Worm (Caenorhabditis elegans): ENCODE results near the gene qars-1.

- no peak for TF ChIP-seq tab-1 (GFP tag; IDR thresholded peaks at IDR 0.05)
- TF ChIP-seq ref-1 (GFP tag; conservative IDR thresholded peaks at IDR 0.05) = no peak
- TF ChIP-seq klf-2 (GFP tag; conservative IDR thresholded peaks at IDR 0.05) = no peak
- TF ChIP-seq T22C8.4 (GFP tag; IDR thresholded peaks at IDR 0.05) = no peak
- no peak for TF ChIP-seq flt-1 (GFP tag; IDR thresholded peaks at IDR 0.05)
- no peak for TF ChIP-seq cog-1 (tag; optimal IDR thresholded peaks at IDR 0.05)
- no peak for TF ChIP-seq med-1 (GFP tag; optimal IDR thresholded peaks at IDR 0.05; ENCODE audit: insufficient read depth)
- TF ChIP-seq ztf-23 (GFP tag; IDR thresholded peaks at IDR 0.05) = no peak
Measured at ce11 chrIV:15037492-15037891, 24.5 kb upstream of the qars-1 start.
